Worm (Caenorhabditis elegans) whole organism, L3 larva: ENCODE results near the gene npr-19.

Experiments
- aly-2 ChIP-seq: fragments of 150-350 bp; optimal IDR thresholded peaks from 2 replicates; lab custom pipeline; 2014; ENCODE audit warnings: missing biosample characterization, missing genetic modification characterization
- egl-27 ChIP-seq: sonication (generic microtip); optimal IDR thresholded peaks from 4 replicates; lab custom pipeline; 2017; ENCODE audit warnings: missing biosample characterization, missing genetic modification reagents, missing genetic modification characterization
- jun-1 ChIP-seq: fragments of 150-350 bp; optimal IDR thresholded peaks from 2 replicates; lab custom pipeline; 2014; ENCODE audit warnings: missing biosample characterization, missing genetic modification reagents, missing genetic modification characterization
- lin-15B ChIP-seq: fragments of 150-350 bp; optimal IDR thresholded peaks from 2 replicates; lab custom pipeline; 2014; ENCODE audit warnings: missing biosample characterization, missing genetic modification characterization
- nhr-11 ChIP-seq: fragments of 150-350 bp; optimal IDR thresholded peaks from 2 replicates; lab custom pipeline; 2014; ENCODE audit warnings: missing biosample characterization, missing genetic modification characterization
- nhr-237 ChIP-seq: fragments of 150-350 bp; optimal IDR thresholded peaks from 2 replicates; lab custom pipeline; 2014; ENCODE audit warnings: missing biosample characterization, missing genetic modification characterization
- nhr-25 ChIP-seq: sonication (generic microtip); optimal IDR thresholded peaks from 2 replicates; lab custom pipeline; 2017; ENCODE audit warnings: missing biosample characterization, missing genetic modification characterization
- nhr-67 ChIP-seq: fragments of 150-350 bp; optimal IDR thresholded peaks from 2 replicates; lab custom pipeline; 2014; ENCODE audit warnings: missing biosample characterization, missing genetic modification characterization
- nhr-76 ChIP-seq: fragments of 150-350 bp; sonication (generic microtip); optimal IDR thresholded peaks from 5 replicates; lab custom pipeline; 2014; ENCODE audit warnings: missing biosample characterization, missing genetic modification characterization
- pqm-1 ChIP-seq: fragments of 150-350 bp; optimal IDR thresholded peaks from 2 replicates; lab custom pipeline; 2017; ENCODE audit warnings: missing biosample characterization, missing genetic modification characterization, inconsistent platforms
- sea-2 ChIP-seq: fragments of 150-350 bp; sonication (generic microtip); optimal IDR thresholded peaks from 4 replicates; lab custom pipeline; 2014; ENCODE audit warnings: missing biosample characterization, missing genetic modification reagents, missing genetic modification characterization

ce11 chrX:727737-728136 is 7.7 kb downstream of the npr-19 start:
- TF ChIP-seq nhr-237 (tag; lab: Kevin White, UChicago) (no peak), pqm-1 (tag; lab: Kevin White, UChicago) (peak; percentile 50), nhr-76 (tag; lab: Kevin White, UChicago) (no peak), aly-2 (tag; lab: Kevin White, UChicago) (no peak), nhr-25 (tag; lab: Kevin White, UChicago) (peak; percentile 84), egl-27 (peak; percentile 43), lin-15B (peak; percentile 39), jun-1 (peak; percentile 90), sea-2 (GFP tag; lab: Kevin White, UChicago) (no peak), nhr-11 (no peak), nhr-67 (tag; lab: Kevin White, UChicago) (no peak)
